Worm (Caenorhabditis elegans) whole organism, early embryonic: ENCODE data around the gene srv-8.

Source experiments
- ama-1 ChIP-seq: fragments of 150-350 bp; optimal IDR thresholded peaks from 2 replicates; lab custom pipeline; 2014
- hmbx-1 ChIP-seq: sonication (generic microtip); optimal IDR thresholded peaks from 2 replicates; lab custom pipeline; 2016; ENCODE audit warnings: mild to moderate bottlenecking, missing genetic modification characterization, missing compliant biosample characterization

DNA sequence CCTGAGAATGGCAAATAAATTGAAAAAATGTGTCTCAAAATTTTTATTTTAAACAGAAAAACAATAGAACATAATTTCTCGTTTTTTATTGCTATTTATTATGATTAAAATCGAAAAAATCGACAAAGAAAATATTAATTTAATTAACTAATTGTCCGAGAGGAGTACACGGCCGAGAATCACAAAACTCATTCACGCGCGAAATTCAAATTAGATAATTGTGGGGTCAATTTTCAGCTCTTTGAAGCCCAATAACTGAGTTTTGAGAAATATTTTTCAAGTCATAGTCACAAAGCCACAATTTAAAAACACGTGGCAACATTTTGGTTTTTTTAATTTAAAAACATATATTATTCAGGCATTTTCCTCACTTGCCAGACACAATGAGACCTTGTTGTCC, 11.5 kb downstream of the srv-8 start:
- TF ChIP-seq ama-1 (lab: Kevin White, UChicago) (no peak), hmbx-1 (tag; lab: Kevin White, UChicago) (no peak)
